Fruit fly (Drosophila melanogaster): Measurements from ENCODE around the gene CG32270.

Gene CG32270

DNA sequence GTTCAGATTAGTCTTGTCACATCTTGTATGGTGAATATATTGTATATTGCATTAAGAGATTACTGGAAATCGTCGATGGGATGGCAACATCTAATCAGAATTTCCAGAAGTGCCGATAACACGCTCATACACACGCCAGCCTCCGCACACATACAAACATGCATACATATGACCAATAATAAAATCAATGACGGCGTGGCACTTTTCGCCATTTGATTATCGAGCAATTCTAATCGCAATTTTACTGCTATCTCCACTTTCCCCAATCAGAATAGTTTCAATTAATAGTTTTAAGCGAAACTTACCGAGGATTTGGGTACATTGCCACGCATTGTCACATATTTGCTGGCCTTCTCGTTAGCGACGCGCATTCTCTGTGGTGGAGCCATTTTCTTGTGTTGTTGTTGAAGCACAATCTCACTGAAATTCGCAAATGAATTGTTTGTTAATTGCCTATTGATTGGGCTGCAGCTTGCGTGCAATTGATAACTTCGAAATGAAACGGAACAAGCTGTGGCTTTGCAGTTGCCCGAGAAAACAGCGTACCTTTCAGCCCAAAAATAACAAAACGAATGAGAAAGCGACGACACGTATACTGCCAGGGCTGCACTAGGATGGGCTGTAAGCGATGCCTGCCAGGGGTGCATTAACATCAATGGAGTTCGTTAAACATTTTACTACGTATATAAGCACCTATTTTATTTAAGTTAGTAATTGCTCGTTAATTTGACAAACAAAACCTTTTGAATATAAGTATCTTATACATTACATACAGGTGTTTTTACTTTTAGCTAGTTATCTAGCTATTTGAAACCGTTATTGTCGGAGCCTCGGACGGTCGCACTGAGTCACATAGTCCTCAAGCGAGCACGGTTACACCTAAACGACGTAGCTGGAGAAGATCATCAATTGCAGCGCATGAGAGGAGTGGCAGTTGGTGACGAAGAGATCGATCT, 10.1 kb downstream of the CG32270 start, which contains the start of the genes CG32276 and gry (continued):
- peak; percentile 78 for TF ChIP-seq Meics (GFP tag; optimal IDR thresholded peaks at IDR 0.05)
- peak; percentile 86 for TF ChIP-seq CG4617 (GFP tag; optimal IDR thresholded peaks at IDR 0.05; ENCODE audit: borderline replicate concordance)
- peak; percentile 49; the same call in 1 of the 2 replicates for TF ChIP-seq Taf1 (GFP tag; IDR thresholded peaks at IDR 0.05)
- peak; percentile 72 for TF ChIP-seq unpg (GFP tag; optimal IDR thresholded peaks at IDR 0.05)
- peak; percentile 57 for TF ChIP-seq pfk (GFP tag; optimal IDR thresholded peaks at IDR 0.05)
- TF ChIP-seq TFAM (GFP tag; optimal IDR thresholded peaks at IDR 0.05) = peak; percentile 5
- no peak for TF ChIP-seq Blimp-1 (GFP tag; optimal IDR thresholded peaks at IDR 0.05)
- peak; percentile 69 for TF ChIP-seq zen (tag; optimal IDR thresholded peaks at IDR 0.05)
- peak; percentile 62 for TF ChIP-seq Poxn (GFP tag; IDR thresholded peaks at IDR 0.05)
- peak; percentile 84 for TF ChIP-seq CG30403 (GFP tag; optimal IDR thresholded peaks at IDR 0.05)
- TF ChIP-seq Rx (GFP tag; IDR thresholded peaks at IDR 0.05) = peak; percentile 14; the same call in 1 of the 2 replicates
- no peak for TF ChIP-seq gsb (GFP tag; IDR thresholded peaks at IDR 0.05)
- no peak for TF ChIP-seq grau (tag; optimal IDR thresholded peaks at IDR 0.05)
- TF ChIP-seq gro (GFP tag; optimal IDR thresholded peaks at IDR 0.05) = no peak
- TF ChIP-seq sens-2 (GFP tag; IDR thresholded peaks at IDR 0.05) = peak; percentile 55; the same call in 1 of the 2 replicates
- peak; percentile 81 for TF ChIP-seq ind (GFP tag; optimal IDR thresholded peaks at IDR 0.05)
- peak; percentile 69; the same call in 1 of the 3 replicates for TF ChIP-seq Dbx (GFP tag; IDR thresholded peaks at IDR 0.05)
- TF ChIP-seq CG33557 (GFP tag; optimal IDR thresholded peaks at IDR 0.05) = peak; percentile 54
- peak; percentile 80 for TF ChIP-seq CG13624 (GFP tag; optimal IDR thresholded peaks at IDR 0.05)
- no peak for TF ChIP-seq bowl (GFP tag; IDR thresholded peaks at IDR 0.05)
- TF ChIP-seq CG4282 (GFP tag; optimal IDR thresholded peaks at IDR 0.05) = peak; percentile 67
- peak; percentile 11 for TF ChIP-seq Usf (GFP tag; optimal IDR thresholded peaks at IDR 0.05)
- peak; percentile 76 to 81 for TF ChIP-seq dpn (GFP tag; optimal IDR thresholded peaks at IDR 0.05)
- TF ChIP-seq Rfx (GFP tag; IDR thresholded peaks at IDR 0.05) = peak; percentile 77
- TF ChIP-seq CG4820 (GFP tag; optimal IDR thresholded peaks at IDR 0.05) = peak; percentile 77
- no peak for TF ChIP-seq eve (GFP tag; optimal IDR thresholded peaks at IDR 0.05)
- no peak for TF ChIP-seq CG11504 (tag; optimal IDR thresholded peaks at IDR 0.05)
- no peak for TF ChIP-seq zf30C (GFP tag; optimal IDR thresholded peaks at IDR 0.05)
- TF ChIP-seq Bteb2 (GFP tag; optimal IDR thresholded peaks at IDR 0.05) = peak; percentile 79
- TF ChIP-seq twi (tag; optimal IDR thresholded peaks at IDR 0.05) = peak; percentile 61
- TF ChIP-seq CG18476 (GFP tag; optimal IDR thresholded peaks at IDR 0.05) = peak; percentile 71
- no peak for TF ChIP-seq Nf-YA (GFP tag; IDR thresholded peaks at IDR 0.05)
- TF ChIP-seq Bgb (GFP tag; IDR thresholded peaks at IDR 0.05; ENCODE audit: partially characterized antibody) = no peak; the same call in 1 of the 2 replicates
- TF ChIP-seq CG32772 (GFP tag; IDR thresholded peaks at IDR 0.05) = peak; percentile 73
- TF ChIP-seq Optix (GFP tag; IDR thresholded peaks at IDR 0.05) = peak; percentile 60; the same call in 2 of the 3 replicates
- TF ChIP-seq CG16813 (GFP tag; IDR thresholded peaks at IDR 0.05; ENCODE audit: partially characterized antibody) = peak; percentile 50; the same call in 2 of the 3 replicates
- no peak for TF ChIP-seq Doc3 (GFP tag; IDR thresholded peaks at IDR 0.05; ENCODE audit: partially characterized antibody)
- peak; percentile 65 for TF ChIP-seq CG13296 (GFP tag; optimal IDR thresholded peaks at IDR 0.05)
- TF ChIP-seq CG6654 (GFP tag; optimal IDR thresholded peaks at IDR 0.05) = no peak
- TF ChIP-seq Myb (GFP tag; optimal IDR thresholded peaks at IDR 0.05) = peak; percentile 77
- TF ChIP-seq D19A (tag; optimal IDR thresholded peaks at IDR 0.05) = no peak
- peak; percentile 58 for TF ChIP-seq CG8089 (GFP tag; optimal IDR thresholded peaks at IDR 0.05)
- peak; percentile 71 for TF ChIP-seq CG10979 (tag; optimal IDR thresholded peaks at IDR 0.05)
- no peak for TF ChIP-seq dmrt99B (tag; optimal IDR thresholded peaks at IDR 0.05)
- TF ChIP-seq CG33213 (GFP tag; optimal IDR thresholded peaks at IDR 0.05) = peak; percentile 81
- TF ChIP-seq CHES-1-like (GFP tag; optimal IDR thresholded peaks at IDR 0.05) = peak; percentile 89
- TF ChIP-seq sob (GFP tag; IDR thresholded peaks at IDR 0.05) = peak; percentile 82
- no peak for TF ChIP-seq abd-A (tag; optimal IDR thresholded peaks at IDR 0.05)
